Fruit fly (Drosophila melanogaster) whole organism, embryonic: ENCODE results near the gene mag.

ENCODE experiments used
- B-H1 ChIP-seq: fragments of 200-800 bp; sonication (Bioruptor generic); IDR thresholded peaks from 3 replicates; pipeline ENCODE4 v1.3.6; 2022; ENCODE audit warnings: missing biosample characterization, missing genetic modification characterization
- BEAF-32 ChIP-seq: fragments of 200-800 bp; sonication (Bioruptor generic); optimal IDR thresholded peaks from 3 replicates; lab custom pipeline; 2017; ENCODE audit warnings: missing biosample characterization, missing genetic modification characterization, mild to moderate bottlenecking, moderate library complexity, missing genetic modification reagents
- CG1024 ChIP-seq: fragments of 200-800 bp; sonication (Bioruptor generic); IDR thresholded peaks from 2 replicates; pipeline ENCODE4 v1.3.6; 2022; ENCODE audit warnings: missing biosample characterization, missing genetic modification characterization
- CG11085 ChIP-seq: fragments of 200-800 bp; sonication (Bioruptor generic); IDR thresholded peaks from 2 replicates; pipeline ENCODE4 v1.3.6; 2022; ENCODE audit warnings: missing biosample characterization, missing genetic modification characterization
- CG11504 ChIP-seq: fragments of 200-800 bp; sonication (Bioruptor generic); optimal IDR thresholded peaks from 3 replicates; lab custom pipeline; 2019; ENCODE audit warnings: missing biosample characterization, mild to moderate bottlenecking, missing genetic modification characterization, moderate library complexity
- CG14441 ChIP-seq: fragments of 200-800 bp; sonication (Bioruptor generic); IDR thresholded peaks from 2 replicates; pipeline ENCODE4 v1.3.6; 2022; ENCODE audit warnings: missing biosample characterization, missing genetic modification characterization
- CG15269 ChIP-seq: fragments of 200-800 bp; sonication (Bioruptor generic); optimal IDR thresholded peaks from 2 replicates; lab custom pipeline; 2018; ENCODE audit warnings: missing biosample characterization, mild to moderate bottlenecking, missing genetic modification characterization, moderate library complexity
- CG1792 ChIP-seq: fragments of 200-800 bp; sonication (Bioruptor generic); optimal IDR thresholded peaks from 2 replicates; lab custom pipeline; 2016; ENCODE audit warnings: missing biosample characterization, missing genetic modification characterization
- CG1832 ChIP-seq: fragments of 200-800 bp; sonication (Bioruptor generic); optimal IDR thresholded peaks from 2 replicates; lab custom pipeline; 2017; ENCODE audit warnings: missing biosample characterization, mild to moderate bottlenecking, missing genetic modification characterization, inconsistent platforms
- CG2202 ChIP-seq: fragments of 200-800 bp; sonication (Bioruptor generic); optimal IDR thresholded peaks from 2 replicates; lab custom pipeline; 2018; ENCODE audit warnings: missing biosample characterization, mild to moderate bottlenecking, missing genetic modification characterization
- CG30403 ChIP-seq: fragments of 200-800 bp; sonication (Bioruptor generic); optimal IDR thresholded peaks from 3 replicates; lab custom pipeline; 2016; ENCODE audit warnings: missing biosample characterization, missing genetic modification characterization
- CG32532 ChIP-seq: fragments of 200-800 bp; sonication (Bioruptor generic); IDR thresholded peaks from 2 replicates; pipeline ENCODE4 v1.3.6; 2022; ENCODE audit warnings: missing biosample characterization, missing genetic modification characterization
- CG3726 ChIP-seq: fragments of 200-800 bp; sonication (Bioruptor generic); IDR thresholded peaks from 3 replicates; pipeline ENCODE4, ENCODE4 v1.3.6; 2022; ENCODE audit warnings: missing biosample characterization, missing genetic modification characterization
- CG6254 ChIP-seq: fragments of 200-800 bp; sonication (Bioruptor generic); optimal IDR thresholded peaks from 3 replicates; lab custom pipeline; 2017; ENCODE audit warnings: mild to moderate bottlenecking, missing biosample characterization, missing genetic modification reagents, missing genetic modification characterization
- CG7372 ChIP-seq: fragments of 200-800 bp; sonication (Bioruptor generic); IDR thresholded peaks from 2 replicates; pipeline ENCODE4 v1.3.6; 2022; ENCODE audit warnings: missing biosample characterization, missing genetic modification characterization
- CG7987 ChIP-seq: fragments of 200-800 bp; sonication (Bioruptor generic); optimal IDR thresholded peaks from 2 replicates; lab custom pipeline; 2018; ENCODE audit warnings: missing biosample characterization, mild to moderate bottlenecking, missing genetic modification characterization, moderate library complexity
- CG9797 ChIP-seq: fragments of 200-800 bp; sonication (Bioruptor generic); optimal IDR thresholded peaks from 3 replicates; lab custom pipeline; 2018; ENCODE audit warnings: missing biosample characterization, mild to moderate bottlenecking, missing genetic modification characterization
- D19B ChIP-seq: fragments of 200-800 bp; sonication (Bioruptor generic); optimal IDR thresholded peaks from 2 replicates; lab custom pipeline; 2017; ENCODE audit warnings: missing biosample characterization, mild to moderate bottlenecking, missing genetic modification characterization
- Dfd ChIP-seq, 2 experiments: fragments of >200 bp; optimal IDR thresholded peaks; 2 replicates each; lab custom pipeline; 2017; ENCODE audit warnings: missing biosample characterization in 2 of 2, missing genetic modification characterization in 2 of 2
- E2f2 ChIP-seq: fragments of 200-800 bp; sonication (Bioruptor generic); IDR thresholded peaks from 2 replicates; pipeline ENCODE4 v1.3.6; 2022; ENCODE audit warnings: missing biosample characterization, missing genetic modification characterization
- Fer1 ChIP-seq: fragments of 200-800 bp; sonication (Bioruptor generic); optimal IDR thresholded peaks from 2 replicates; lab custom pipeline; 2017; ENCODE audit warnings: missing biosample characterization, mild to moderate bottlenecking, missing genetic modification characterization
- HLH3B ChIP-seq: fragments of 200-800 bp; sonication (Bioruptor generic); IDR thresholded peaks from 2 replicates; pipeline ENCODE4 v1.3.6; 2022; ENCODE audit warnings: missing biosample characterization, missing genetic modification characterization
- HLH4C ChIP-seq: fragments of 200-800 bp; sonication (Bioruptor generic); IDR thresholded peaks from 3 replicates; pipeline ENCODE4 v1.3.6; 2022; ENCODE audit warnings: missing biosample characterization, missing genetic modification characterization; ENCODE audit not compliant: partially characterized antibody
- Hr78 ChIP-seq, 2 experiments: fragments of 200-800 bp in 1 of 2; fragments of >200 bp in 1 of 2; sonication (Bioruptor generic) in 1 of 2; optimal IDR thresholded peaks; 2 replicates each; lab custom pipeline; 2017 to 2019; ENCODE audit warnings: missing biosample characterization in 2 of 2, missing genetic modification characterization in 2 of 2, mild to moderate bottlenecking in 1 of 2, moderate library complexity in 1 of 2
- MESR4 ChIP-seq: fragments of 200-800 bp; sonication (Bioruptor generic); optimal IDR thresholded peaks from 2 replicates; lab custom pipeline; 2018; ENCODE audit warnings: missing biosample characterization, mild to moderate bottlenecking, missing genetic modification characterization, moderate library complexity
- Mad ChIP-seq: fragments of 200-800 bp; sonication (Bioruptor generic); optimal IDR thresholded peaks from 2 replicates; lab custom pipeline; 2016; ENCODE audit warnings: missing biosample characterization, missing genetic modification characterization
- Max ChIP-seq: fragments of 200-800 bp; sonication (Bioruptor generic); optimal IDR thresholded peaks from 2 replicates; lab custom pipeline; 2016; ENCODE audit warnings: missing biosample characterization, mild to moderate bottlenecking, missing genetic modification characterization
- Rx ChIP-seq: fragments of 200-800 bp; sonication (Bioruptor generic); IDR thresholded peaks from 2 replicates; pipeline ENCODE4 v1.3.6; 2022; ENCODE audit warnings: missing biosample characterization, missing genetic modification characterization
- Sry-δ ChIP-seq: fragments of 200-800 bp; sonication (Bioruptor generic); optimal IDR thresholded peaks from 2 replicates; lab custom pipeline; 2016; ENCODE audit warnings: missing biosample characterization, missing genetic modification characterization
- Tbp ChIP-seq: fragments of >200 bp; optimal IDR thresholded peaks from 2 replicates; lab custom pipeline; 2018; ENCODE audit warnings: missing biosample characterization, missing genetic modification characterization
- YL-1 ChIP-seq: fragments of 200-800 bp; sonication (Bioruptor generic); optimal IDR thresholded peaks from 3 replicates; lab custom pipeline; 2017; ENCODE audit warnings: missing biosample characterization, mild to moderate bottlenecking, missing genetic modification characterization
- amos ChIP-seq: fragments of 200-800 bp; sonication (Bioruptor generic); IDR thresholded peaks from 2 replicates; pipeline ENCODE4 v1.3.6; 2022; ENCODE audit warnings: missing biosample characterization, missing genetic modification characterization; ENCODE audit not compliant: partially characterized antibody
- ash1 ChIP-seq: fragments of 200-800 bp; sonication (Bioruptor generic); optimal IDR thresholded peaks from 2 replicates; lab custom pipeline; 2018; ENCODE audit warnings: missing biosample characterization, mild to moderate bottlenecking, missing genetic modification characterization
- az2 ChIP-seq: fragments of 200-800 bp; sonication (Bioruptor generic); optimal IDR thresholded peaks from 3 replicates; lab custom pipeline; 2016; ENCODE audit warnings: missing biosample characterization, missing genetic modification characterization
- crc ChIP-seq: fragments of 200-800 bp; sonication (Bioruptor generic); optimal IDR thresholded peaks from 2 replicates; lab custom pipeline; 2016; ENCODE audit warnings: missing biosample characterization, missing genetic modification characterization
- ftz-f1 ChIP-seq: fragments of 200-800 bp; sonication (Bioruptor generic); optimal IDR thresholded peaks from 2 replicates; lab custom pipeline; 2016; ENCODE audit warnings: missing biosample characterization, missing genetic modification characterization
- gem ChIP-seq: fragments of 200-800 bp; sonication (Bioruptor generic); optimal IDR thresholded peaks from 2 replicates; lab custom pipeline; 2019; ENCODE audit warnings: missing biosample characterization, mild to moderate bottlenecking, missing genetic modification characterization, moderate library complexity
- lbe ChIP-seq: fragments of 200-800 bp; sonication (Bioruptor generic); optimal IDR thresholded peaks from 2 replicates; lab custom pipeline; 2016; ENCODE audit warnings: missing biosample characterization, mild to moderate bottlenecking, missing genetic modification characterization
- pan ChIP-seq, 4 experiments: fragments of >200 bp in 3 of 4; fragments of 200-800 bp in 1 of 4; sonication (Bioruptor generic) in 1 of 4; optimal IDR thresholded peaks in 3 of 4; IDR thresholded peaks in 1 of 4; 2 replicates each; pipeline versions ENCODE4 v1.3.6 to Lab custom; 2017 to 2022; ENCODE audit warnings: missing biosample characterization in 2 of 4, missing genetic modification characterization in 2 of 4, mixed read lengths in 1 of 4
- prd ChIP-seq, 3 experiments: fragments of >200 bp in 2 of 3; fragments of 200-800 bp in 1 of 3; sonication (Bioruptor generic) in 1 of 3; optimal IDR thresholded peaks in 2 of 3; IDR thresholded peaks in 1 of 3; 2 replicates in 2 of 3; 3 replicates in 1 of 3; pipeline versions ENCODE4 v1.3.6 to Lab custom; 2017 to 2022; ENCODE audit warnings: missing biosample characterization in 1 of 3, missing genetic modification characterization in 1 of 3
- row ChIP-seq: fragments of 200-800 bp; sonication (Bioruptor generic); IDR thresholded peaks from 3 replicates; pipeline ENCODE4 v1.3.6; 2022; ENCODE audit warnings: missing biosample characterization, missing genetic modification characterization
- scrt ChIP-seq: fragments of 200-800 bp; sonication (Bioruptor generic); optimal IDR thresholded peaks from 2 replicates; lab custom pipeline; 2018; ENCODE audit warnings: missing biosample characterization, mild to moderate bottlenecking, missing genetic modification characterization, moderate library complexity
- sens-2 ChIP-seq: fragments of 200-800 bp; sonication (Bioruptor generic); IDR thresholded peaks from 2 replicates; pipeline ENCODE4 v1.3.6; 2022; ENCODE audit warnings: missing biosample characterization, missing genetic modification characterization
- tap ChIP-seq: fragments of 200-800 bp; optimal IDR thresholded peaks from 3 replicates; lab custom pipeline; 2019; ENCODE audit warnings: missing biosample characterization, mild to moderate bottlenecking, missing genetic modification characterization, moderate library complexity
- tgo ChIP-seq: fragments of 200-800 bp; sonication (Bioruptor generic); IDR thresholded peaks from 3 replicates; pipeline ENCODE4 v1.3.6; 2022; ENCODE audit warnings: missing biosample characterization, missing genetic modification characterization
- unc-4 ChIP-seq: fragments of 200-800 bp; sonication (Bioruptor generic); IDR thresholded peaks from 2 replicates; pipeline ENCODE4 v1.3.6; 2022; ENCODE audit warnings: missing biosample characterization, missing genetic modification characterization; ENCODE audit not compliant: partially characterized antibody
- zfh1 ChIP-seq: fragments of 200-800 bp; sonication (Bioruptor generic); IDR thresholded peaks from 3 replicates; pipeline ENCODE4 v1.3.6; 2022; ENCODE audit warnings: missing biosample characterization, missing genetic modification characterization

mag gene

dm6 chr3L:20473021-20473799, 12.7 kb downstream of the mag start, which contains the start of the genes CG32428 and CG5969 (continued):
- TF ChIP-seq CG1024 (GFP tag; lab: Robert Waterston, UW) (no peak), row (GFP tag; lab: Robert Waterston, UW) (peak; percentile 78), CG1832 (GFP tag; lab: Kevin White, UChicago) (no peak), unc-4 (GFP tag; lab: Robert Waterston, UW) (no peak), Tbp (GFP tag; lab: Kevin White, UChicago) (no peak), YL-1 (GFP tag; lab: Kevin White, UChicago) (peak; percentile 44), prd (optimal IDR thresholded peaks at IDR 0.05; lab: Kevin White, UChicago) (no peak), prd (GFP tag; IDR thresholded peaks at IDR 0.05; lab: Robert Waterston, UW) (peak; percentile 65), CG3726 (GFP tag; lab: Robert Waterston, UW) (no peak), Hr78 (GFP tag; optimal IDR thresholded peaks at IDR 0.05; lab: Kevin White, UChicago) (no peak), E2f2 (GFP tag; lab: Robert Waterston, UW) (peak; percentile 69), CG1792 (GFP tag; lab: Kevin White, UChicago) (no peak), MESR4 (GFP tag; lab: Kevin White, UChicago) (peak; percentile 44), amos (GFP tag; lab: Robert Waterston, UW) (no peak), gem (tag; lab: Kevin White, UChicago) (peak; percentile 80), CG14441 (GFP tag; lab: Robert Waterston, UW) (peak; percentile 76), ftz-f1 (GFP tag; lab: Kevin White, UChicago) (peak; percentile 80), B-H1 (peak; percentile 62), az2 (GFP tag; lab: Kevin White, UChicago) (peak; percentile 53), HLH3B (GFP tag; lab: Robert Waterston, UW) (no peak), Dfd (GFP tag; optimal IDR thresholded peaks at IDR 0.05; lab: Kevin White, UChicago) (no peak), sens-2 (GFP tag; lab: Robert Waterston, UW) (0 out of 2 replicates have a peak, but pooled peaks have one; percentile 14), Sry-δ (GFP tag; lab: Kevin White, UChicago) (no peak), CG9797 (GFP tag; lab: Kevin White, UChicago) (peak; percentile 84), BEAF-32 (peak; percentile 52), tap (peak; percentile 38), CG32532 (GFP tag; lab: Robert Waterston, UW) (peak; percentile 84), Fer1 (GFP tag; lab: Kevin White, UChicago) (peak; percentile 3), CG2202 (tag; lab: Kevin White, UChicago) (no peak), HLH4C (0 out of 3 replicates have a peak, but pooled peaks have one; percentile 8), CG7372 (GFP tag; lab: Robert Waterston, UW) (peak; percentile 45; the same call in 1 of the 2 replicates), CG6254 (GFP tag; lab: Kevin White, UChicago) (peak; percentile 8), crc (GFP tag; lab: Kevin White, UChicago) (no peak), CG11504 (tag; lab: Kevin White, UChicago) (peak; percentile 84), zfh1 (peak; percentile 62; the same call in 2 of the 3 replicates), Mad (GFP tag; lab: Kevin White, UChicago) (no peak), CG15269 (tag; lab: Kevin White, UChicago) (peak; percentile 70), D19B (GFP tag; lab: Kevin White, UChicago) (peak; percentile 24), CG11085 (GFP tag; lab: Robert Waterston, UW) (peak; percentile 41; the same call in 1 of the 2 replicates), pan (optimal IDR thresholded peaks at IDR 0.05; lab: Kevin White, UChicago) (no peak), pan (GFP tag; optimal IDR thresholded peaks at IDR 0.05 in 1 of 2, IDR thresholded peaks at IDR 0.05 in 1 of 2) (peak in 1 of 2 experiments; percentile 77), CG30403 (GFP tag; lab: Kevin White, UChicago) (peak; percentile 50), scrt (GFP tag; lab: Kevin White, UChicago) (peak; percentile 9), CG7987 (GFP tag; lab: Kevin White, UChicago) (peak; percentile 12), tgo (peak; percentile 60), Max (GFP tag; lab: Kevin White, UChicago) (peak; percentile 45), lbe (GFP tag; lab: Kevin White, UChicago) (peak; percentile 54), ash1 (GFP tag; lab: Kevin White, UChicago) (no peak), Rx (GFP tag; lab: Robert Waterston, UW) (peak; percentile 49; the same call in 1 of the 2 replicates)
